Worm (Caenorhabditis elegans): Measurements from ENCODE around the gene sym-2.

Gene sym-2

DNA sequence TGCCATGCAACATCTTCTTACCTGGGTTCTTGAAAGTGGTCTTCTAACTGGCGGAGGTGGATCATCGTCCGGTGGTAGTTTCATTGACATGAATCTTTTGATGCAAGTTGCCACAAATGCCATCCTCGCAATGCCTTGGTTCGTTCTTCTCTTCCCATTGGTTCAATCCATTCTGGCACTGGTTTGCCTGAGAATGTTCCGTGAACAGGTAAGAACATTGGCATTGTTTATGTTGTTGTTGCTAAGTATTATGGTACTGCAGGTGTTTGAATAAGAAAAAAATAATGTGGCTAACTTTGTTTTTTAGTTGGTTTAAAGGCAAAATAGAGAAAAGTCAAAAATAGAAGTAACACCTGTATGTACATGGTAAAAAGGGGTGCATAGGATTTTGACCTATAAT, 44.5 kb downstream of the sym-2 start:
- TF ChIP-seq dao-5 (tag; optimal IDR thresholded peaks at IDR 0.05) (no peak), him-1 (tag; optimal IDR thresholded peaks at IDR 0.05) (no peak), W03F9.2 (tag; optimal IDR thresholded peaks at IDR 0.05) (no peak)

DNA sequence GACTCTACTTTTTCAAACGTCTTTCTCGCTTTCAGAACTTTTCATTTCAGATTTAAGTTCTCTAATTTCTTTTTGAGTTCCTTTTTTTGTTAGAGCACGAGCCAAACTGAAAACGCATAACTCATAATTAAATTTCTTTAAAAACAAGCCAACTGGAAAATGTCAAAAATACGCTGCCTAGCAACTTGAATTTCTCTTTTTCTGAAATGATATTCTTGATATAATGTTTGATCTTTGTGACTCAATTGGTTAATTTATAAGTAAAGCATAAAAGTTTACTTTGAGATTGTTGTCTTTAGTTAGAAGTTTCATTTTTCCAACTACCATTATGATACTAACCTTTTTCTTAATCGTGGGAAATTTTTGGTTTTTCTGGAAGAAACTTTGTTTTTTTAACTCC, 47.2 kb downstream of the sym-2 start:
- no peak for TF ChIP-seq dao-5 (tag; optimal IDR thresholded peaks at IDR 0.05)
- TF ChIP-seq him-1 (tag; optimal IDR thresholded peaks at IDR 0.05), result no peak
- no peak for TF ChIP-seq W03F9.2 (tag; optimal IDR thresholded peaks at IDR 0.05)

DNA sequence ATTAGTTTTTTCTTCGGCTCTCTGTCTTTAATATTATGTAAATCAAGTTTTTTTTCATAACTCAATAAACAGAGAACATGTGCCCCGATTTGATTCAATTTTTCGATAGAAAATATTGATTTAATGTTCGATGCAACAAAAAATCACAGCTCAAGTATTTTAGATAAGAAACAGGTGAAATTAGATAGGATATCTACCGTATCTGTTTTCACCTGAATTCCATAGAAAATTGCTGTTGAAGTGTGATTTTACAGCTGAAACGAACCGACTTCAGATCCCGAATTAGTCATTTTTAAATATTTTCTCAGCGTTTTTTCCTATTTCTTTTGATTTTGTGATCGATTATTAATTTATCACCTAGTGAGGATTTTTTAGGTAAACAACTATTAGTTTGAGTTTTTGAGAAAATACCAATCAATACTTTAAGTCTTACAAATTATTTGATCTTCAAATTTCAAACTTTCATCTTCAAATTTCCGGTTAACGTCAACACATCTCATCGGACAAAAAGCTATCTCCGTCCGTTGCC, 49.0 kb downstream of the sym-2 start, which contains the start of gene Y9C2UA.1:
Y9C2UA.1 (plus strand) TSS at position 479 of the 529 bp plus-strand sequence.
- TF ChIP-seq W03F9.2 (tag; optimal IDR thresholded peaks at IDR 0.05), result no peak
- no peak for TF ChIP-seq him-1 (tag; optimal IDR thresholded peaks at IDR 0.05)
- TF ChIP-seq dao-5 (tag; optimal IDR thresholded peaks at IDR 0.05), result no peak

DNA sequence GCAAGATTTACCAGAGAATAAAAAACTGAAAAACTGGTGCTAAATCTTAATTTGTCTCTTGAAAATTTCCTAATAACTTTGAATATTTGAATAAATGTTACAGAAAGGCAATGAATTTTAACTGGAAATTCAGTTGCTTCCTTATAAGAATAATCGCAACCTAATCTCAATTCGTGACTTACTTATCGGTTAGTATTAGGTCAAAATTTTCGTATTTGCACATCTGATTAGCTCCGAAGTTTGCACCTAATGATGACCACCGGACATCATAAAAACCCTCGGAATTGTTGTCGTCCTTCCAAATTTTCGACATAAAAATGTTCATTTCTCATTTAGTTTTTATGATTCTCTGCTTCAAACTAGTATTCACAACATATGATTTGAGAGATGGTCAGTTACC, 50.5 kb downstream of the sym-2 start, which contains the start of gene C16D2.3:
C16D2.3 (plus strand) TSS at position 301 of the 400 bp plus-strand sequence.
- TF ChIP-seq dao-5 (tag; optimal IDR thresholded peaks at IDR 0.05) (no peak), W03F9.2 (tag; optimal IDR thresholded peaks at IDR 0.05) (no peak), him-1 (tag; optimal IDR thresholded peaks at IDR 0.05) (no peak)

DNA sequence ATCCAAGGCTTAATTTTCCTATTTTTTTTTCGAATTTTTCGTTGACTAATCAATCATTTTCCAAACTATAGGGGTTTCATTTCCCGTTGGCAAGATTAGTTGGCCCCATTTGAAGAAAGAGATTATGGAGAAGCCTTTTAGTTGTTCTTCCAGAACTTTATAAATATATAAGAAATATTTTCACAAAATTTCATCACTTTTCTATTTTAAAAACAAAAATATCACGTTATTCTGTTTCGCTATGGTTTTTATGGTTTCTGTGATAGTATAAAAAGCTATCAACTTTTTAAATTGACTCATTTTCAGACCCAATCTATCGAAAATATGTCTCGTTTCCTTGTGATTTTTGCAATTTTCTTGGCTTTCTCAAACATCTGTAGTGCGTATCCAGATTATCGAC, 52.4 kb downstream of the sym-2 start, which contains the start of gene nlp-78:
nlp-78 (plus strand) TSS at position 301 of the 400 bp plus-strand sequence.
- no peak for TF ChIP-seq him-1 (tag; optimal IDR thresholded peaks at IDR 0.05)
- TF ChIP-seq dao-5 (tag; optimal IDR thresholded peaks at IDR 0.05), result no peak
- TF ChIP-seq W03F9.2 (tag; optimal IDR thresholded peaks at IDR 0.05), result no peak

DNA sequence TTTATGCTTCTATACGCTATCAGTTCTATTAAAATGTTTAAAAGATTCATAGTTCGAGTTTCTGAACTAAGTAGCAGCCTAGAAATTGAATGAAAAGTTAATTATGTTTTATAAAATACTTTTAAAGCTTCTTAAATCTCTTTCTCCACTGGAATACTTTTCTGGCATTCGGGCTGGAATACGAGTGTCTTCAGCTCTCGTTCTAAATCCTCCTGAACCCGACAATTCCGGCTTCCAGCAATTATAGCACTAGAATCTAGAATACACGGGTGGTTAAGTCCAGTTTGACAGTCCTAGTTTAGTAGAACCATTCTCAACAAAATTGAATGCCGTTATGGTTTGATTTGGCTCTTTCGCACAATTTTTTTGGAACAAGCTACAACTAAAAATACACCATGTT, 55.9 kb downstream of the sym-2 start:
- TF ChIP-seq him-1 (tag; optimal IDR thresholded peaks at IDR 0.05) (no peak), dao-5 (tag; optimal IDR thresholded peaks at IDR 0.05) (no peak), W03F9.2 (tag; optimal IDR thresholded peaks at IDR 0.05) (no peak)

DNA sequence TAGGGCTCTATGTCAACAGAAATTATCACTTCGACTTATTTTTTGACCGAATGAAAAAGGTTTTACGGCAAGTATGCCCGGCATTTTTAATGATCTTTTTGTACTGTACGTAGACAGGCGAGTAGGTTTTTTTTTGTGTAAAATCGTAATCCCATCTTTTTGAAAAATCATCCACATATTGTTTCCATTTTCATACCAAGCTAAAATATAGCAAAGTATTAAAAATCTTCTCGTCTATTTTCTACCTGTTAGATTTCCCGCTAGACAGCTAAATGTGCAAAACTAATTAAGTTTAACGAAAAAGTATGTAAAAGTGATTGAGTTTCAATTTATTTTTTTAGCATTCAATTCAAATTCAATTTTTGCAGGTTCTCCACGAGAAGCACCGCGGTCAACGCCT, 56.9 kb downstream of the sym-2 start, which contains the start of gene C16D2.1:
C16D2.1 (plus strand) TSS at position 301 of the 400 bp plus-strand sequence.
- TF ChIP-seq W03F9.2 (tag; optimal IDR thresholded peaks at IDR 0.05) (no peak), dao-5 (tag; optimal IDR thresholded peaks at IDR 0.05) (no peak), him-1 (tag; optimal IDR thresholded peaks at IDR 0.05) (no peak)

DNA sequence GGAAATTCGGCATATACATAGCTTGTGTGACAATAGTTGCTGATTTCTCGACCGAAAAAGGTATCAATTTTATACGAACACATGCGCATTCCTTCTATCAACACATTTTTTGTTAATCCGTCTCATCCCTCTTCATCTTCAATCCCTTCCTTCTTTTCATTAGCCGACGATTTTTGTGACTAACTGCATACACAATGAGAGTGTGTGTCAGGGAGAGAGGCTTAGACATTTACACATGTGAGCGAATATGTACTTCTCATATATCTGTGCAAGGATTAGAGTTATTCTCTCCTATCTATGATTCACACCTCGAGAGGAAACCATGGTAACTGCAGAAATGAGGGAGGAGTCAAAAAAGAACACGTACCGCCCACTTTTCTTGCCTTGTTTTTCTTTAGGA, 57.9 kb downstream of the sym-2 start:
- TF ChIP-seq him-1 (tag; optimal IDR thresholded peaks at IDR 0.05), result no peak
- TF ChIP-seq dao-5 (tag; optimal IDR thresholded peaks at IDR 0.05), result no peak
- no peak for TF ChIP-seq W03F9.2 (tag; optimal IDR thresholded peaks at IDR 0.05)
